Worm (Caenorhabditis elegans): Measurements from ENCODE around the gene T15B7.15.

DNA sequence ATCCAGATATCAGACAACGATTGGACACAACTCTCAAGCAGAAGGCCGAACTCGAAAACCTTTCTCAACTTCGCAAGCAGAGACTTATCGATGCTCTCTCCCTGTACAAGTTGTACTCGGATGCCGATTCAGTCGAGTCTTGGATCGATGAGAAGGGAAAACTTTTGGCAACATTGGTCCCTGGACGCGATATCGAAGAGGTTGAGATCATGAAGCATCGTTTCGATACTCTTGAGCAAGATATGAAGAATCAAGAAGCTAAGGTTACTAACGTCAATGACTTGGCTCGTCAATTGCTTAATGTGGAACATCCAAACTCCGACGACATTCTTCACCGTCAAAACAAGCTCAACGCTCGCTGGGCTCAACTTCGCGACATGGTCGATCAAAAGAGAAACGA lies 46.6 kb upstream of the T15B7.15 start:
- no peak for TF ChIP-seq fos-1 (tag; optimal IDR thresholded peaks at IDR 0.05)
- TF ChIP-seq snpc-4 (tag; optimal IDR thresholded peaks at IDR 0.05), result no peak
- no peak for TF ChIP-seq nhr-6 (tag; optimal IDR thresholded peaks at IDR 0.05)
- TF ChIP-seq nhr-25 (tag; optimal IDR thresholded peaks at IDR 0.05), result no peak
- no peak for TF ChIP-seq mab-5 (tag; optimal IDR thresholded peaks at IDR 0.05)
- no peak for TF ChIP-seq nhr-11 (tag; optimal IDR thresholded peaks at IDR 0.05)
- TF ChIP-seq nhr-23 (tag; optimal IDR thresholded peaks at IDR 0.05), result no peak
- no peak for TF ChIP-seq ama-1 (optimal IDR thresholded peaks at IDR 0.05)
- no peak for TF ChIP-seq nhr-10 (tag; optimal IDR thresholded peaks at IDR 0.05)
- TF ChIP-seq skn-1 (tag; optimal IDR thresholded peaks at IDR 0.05), result no peak
- no peak for TF ChIP-seq ceh-82 (tag; optimal IDR thresholded peaks at IDR 0.05)
- no peak for TF ChIP-seq Y55F3AM.14 (GFP tag; optimal IDR thresholded peaks at IDR 0.05)
- no peak for TF ChIP-seq ztf-4 (tag; optimal IDR thresholded peaks at IDR 0.05)
- TF ChIP-seq mdl-1 (tag; optimal IDR thresholded peaks at IDR 0.05), result no peak

All from whole organism, L2 larva.